Fruit fly (Drosophila melanogaster) Kc167 (cell line): Measurements from ENCODE around the gene siz.

Source experiments
- Myc ChIP-seq: fragments of >200 bp; optimal IDR thresholded peaks from 2 replicates; lab custom pipeline; 2017; ENCODE audit warnings: missing external identifiers
- Sin3A ChIP-seq: fragments of >200 bp; optimal IDR thresholded peaks from 2 replicates; lab custom pipeline; 2018; ENCODE audit warnings: missing external identifiers
- h ChIP-seq: fragments of >200 bp; optimal IDR thresholded peaks from 3 replicates; lab custom pipeline; 2018; ENCODE audit warnings: missing external identifiers
- insv ChIP-seq: fragments of >200 bp; optimal IDR thresholded peaks from 3 replicates; lab custom pipeline; 2018; ENCODE audit warnings: missing external identifiers
- psq ChIP-seq: fragments of >200 bp; optimal IDR thresholded peaks from 2 replicates; lab custom pipeline; 2017; ENCODE audit warnings: missing external identifiers
- ttk ChIP-seq: sonication (Bioruptor generic); optimal IDR thresholded peaks from 2 replicates; lab custom pipeline; 2017; ENCODE audit warnings: missing external identifiers

Gene siz

DNA sequence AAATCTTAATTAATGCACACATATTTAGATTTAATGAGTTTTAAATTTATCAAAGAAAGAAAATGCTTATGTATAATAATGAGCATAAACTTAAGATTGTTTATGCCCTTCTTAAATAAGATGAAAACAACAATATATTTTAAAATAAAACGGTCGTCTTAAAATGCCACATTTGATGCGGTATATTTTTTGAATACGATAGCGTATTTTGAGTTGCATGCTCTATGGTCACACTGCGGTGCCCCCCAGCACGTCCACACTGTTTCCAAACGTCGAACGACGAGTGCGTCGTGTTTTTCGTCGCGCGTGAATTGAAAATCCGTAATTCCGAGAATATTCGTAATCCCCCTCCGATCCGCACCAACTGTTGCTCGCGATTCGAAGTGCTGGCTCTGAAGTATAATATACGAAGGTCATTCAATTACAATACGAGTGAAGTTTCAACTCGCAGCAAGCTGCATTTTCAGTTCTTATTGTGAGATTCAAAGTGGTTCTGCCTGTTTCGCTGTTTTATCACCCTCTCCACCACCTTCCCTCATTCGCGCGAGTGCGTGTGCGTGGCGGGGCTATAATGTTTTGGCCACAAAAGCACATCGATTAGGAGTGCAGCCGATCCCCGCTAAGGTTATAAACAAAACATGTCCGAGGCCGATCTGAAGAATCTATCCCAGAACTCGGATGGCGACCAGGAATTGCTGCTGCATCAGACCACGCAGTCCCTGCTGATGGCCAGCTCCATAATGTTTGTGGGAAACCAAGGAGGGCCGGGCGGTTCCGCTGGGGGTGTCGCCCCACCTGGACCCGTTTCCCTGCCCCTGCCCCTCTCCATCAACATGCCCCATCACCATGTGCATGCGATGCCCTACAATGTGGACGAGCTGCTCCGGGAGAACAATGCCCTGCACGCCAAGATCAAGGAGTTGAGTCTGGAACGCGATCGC is at the start of gene siz:
siz (plus strand) TSS at position 255 of the 941 bp plus-strand sequence.
- no peak for TF ChIP-seq psq (lab: Kevin White, UChicago)
- TF ChIP-seq Sin3A (lab: Kevin White, UChicago): no peak
- no peak for TF ChIP-seq Myc
- TF ChIP-seq ttk: no peak
- no peak for TF ChIP-seq h (lab: Kevin White, UChicago)
- no peak for TF ChIP-seq insv (lab: Kevin White, UChicago)

DNA sequence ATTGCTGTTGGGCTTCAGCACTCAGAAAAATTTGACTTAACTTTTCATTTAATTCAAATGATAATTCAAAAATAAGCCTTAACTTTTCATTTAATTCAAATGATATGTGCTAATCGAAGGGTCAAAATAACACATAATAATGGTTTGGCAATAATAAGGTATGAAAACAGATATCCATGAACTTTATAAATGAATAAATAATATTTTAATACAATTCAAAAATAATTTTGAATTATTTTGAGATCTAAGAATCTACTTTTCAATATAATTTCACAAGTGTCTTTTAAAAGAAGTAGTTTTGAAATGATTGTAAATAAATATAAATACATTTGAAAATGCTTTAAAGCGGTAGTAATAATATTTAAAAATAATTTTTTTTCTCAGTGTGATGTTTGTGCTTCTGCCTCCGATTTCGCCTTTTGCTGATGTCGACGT is 47.4 kb upstream of the siz start:
- TF ChIP-seq Sin3A (lab: Kevin White, UChicago) (no peak), ttk (no peak), insv (lab: Kevin White, UChicago) (no peak), h (lab: Kevin White, UChicago) (no peak), Myc (no peak), psq (lab: Kevin White, UChicago) (no peak)

DNA sequence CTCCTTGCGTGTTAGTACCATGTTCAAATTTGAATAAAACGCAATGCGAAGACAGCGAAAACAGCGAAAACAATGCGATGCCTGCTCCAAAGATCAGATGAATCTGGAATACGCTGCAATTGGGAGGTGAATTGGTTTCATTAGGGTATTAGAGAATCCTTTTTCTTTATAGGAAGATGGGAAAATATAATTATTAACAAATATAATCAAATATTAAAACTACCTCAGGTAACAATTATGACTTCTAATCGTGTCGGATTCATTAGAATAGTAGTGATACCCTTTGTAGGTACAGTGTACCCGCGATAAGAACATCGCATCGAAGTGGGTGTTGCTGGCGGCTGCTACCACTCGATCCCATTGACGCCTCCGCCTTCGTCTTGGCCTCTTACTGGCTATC is 46.4 kb upstream of the siz start:
- TF ChIP-seq ttk (no peak), h (lab: Kevin White, UChicago) (no peak), insv (lab: Kevin White, UChicago) (no peak), Myc (no peak), psq (lab: Kevin White, UChicago) (no peak)

DNA sequence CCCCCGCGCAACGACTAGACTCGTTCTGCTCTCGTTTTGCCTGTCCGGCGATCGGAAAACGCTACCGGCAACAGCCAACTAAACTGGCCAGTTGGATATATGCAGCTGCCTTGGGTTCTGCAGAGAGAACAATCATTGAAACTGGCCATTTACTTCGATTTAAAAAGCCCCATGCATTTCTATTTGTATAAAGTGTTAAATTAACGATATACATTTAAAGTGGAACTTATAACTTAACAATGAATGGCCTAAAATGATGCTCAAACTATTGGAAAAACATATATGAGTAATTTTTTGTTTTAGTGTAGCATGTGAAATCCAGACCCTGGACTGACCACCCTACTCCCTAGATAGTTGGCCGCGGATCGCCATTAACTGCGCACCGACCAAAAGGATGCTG is 45.5 kb upstream of the siz start:
- TF ChIP-seq ttk (no peak), Sin3A (lab: Kevin White, UChicago) (no peak), psq (lab: Kevin White, UChicago) (no peak), insv (lab: Kevin White, UChicago) (no peak), h (lab: Kevin White, UChicago) (no peak), Myc (no peak)

DNA sequence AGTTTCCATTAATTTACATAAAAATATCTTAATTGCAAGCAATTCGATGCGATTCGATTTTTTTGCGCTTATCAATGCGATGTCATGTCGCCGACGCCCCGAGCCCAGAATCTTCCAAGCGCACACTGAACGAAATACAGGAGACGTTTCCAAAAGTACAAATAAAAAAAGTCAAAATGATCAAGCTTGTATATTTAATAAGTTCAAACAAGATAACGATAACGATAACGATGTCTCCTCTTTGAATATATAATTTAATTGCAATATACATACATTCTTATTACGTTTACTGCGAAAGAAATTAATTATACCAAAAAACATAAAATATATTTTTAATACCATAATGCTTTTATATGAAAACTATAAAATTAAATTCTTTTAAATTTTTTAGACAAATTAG is 44.1 kb upstream of the siz start:
- no peak for TF ChIP-seq h (lab: Kevin White, UChicago)

DNA sequence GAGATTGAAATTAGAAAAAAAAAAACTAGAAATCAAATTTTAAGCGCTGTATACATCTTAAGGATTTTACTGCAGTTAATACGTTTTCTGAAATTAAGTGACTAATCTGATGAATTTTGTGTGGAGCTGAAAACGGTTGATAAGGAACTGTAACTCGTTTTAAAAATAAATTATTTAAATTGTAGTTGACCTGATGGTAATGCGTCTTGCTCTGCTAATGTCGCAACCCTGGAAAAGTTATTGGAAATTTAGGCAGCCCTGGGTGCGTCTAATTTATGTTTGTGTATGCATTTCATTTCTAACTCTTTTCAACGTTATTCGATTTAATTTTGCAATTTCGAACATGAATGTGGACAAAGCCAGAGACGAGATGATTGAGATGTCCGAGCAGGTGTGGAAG is 43.0 kb upstream of the siz start, which contains the start of gene CG12984:
CG12984 (plus strand) TSS at position 301 of the 400 bp plus-strand sequence.
- TF ChIP-seq insv (lab: Kevin White, UChicago) (no peak), h (lab: Kevin White, UChicago) (no peak), psq (lab: Kevin White, UChicago) (no peak), Myc (no peak), Sin3A (lab: Kevin White, UChicago) (no peak), ttk (no peak)

DNA sequence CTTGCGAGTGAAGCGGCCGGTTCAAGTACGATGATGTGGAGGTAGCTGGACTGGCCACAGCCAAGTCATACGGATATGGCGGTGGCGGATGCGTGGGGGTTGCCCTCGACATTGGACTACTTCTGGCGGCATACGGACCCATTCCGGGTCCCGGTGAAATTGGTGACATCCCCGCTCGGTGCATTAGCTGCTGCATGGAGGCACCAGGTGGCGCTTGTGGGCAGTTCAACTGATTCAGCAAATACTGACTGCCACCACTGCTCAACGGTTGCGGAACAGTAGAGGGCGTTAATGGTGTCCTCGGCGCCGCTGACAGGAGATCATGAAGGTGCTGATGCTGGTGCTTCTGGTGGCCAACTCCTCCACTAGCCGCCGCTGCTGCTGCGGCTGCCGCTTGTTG is 34.7 kb upstream of the siz start:
- TF ChIP-seq psq (lab: Kevin White, UChicago): no peak
- no peak for TF ChIP-seq Myc
- TF ChIP-seq ttk: no peak
- no peak for TF ChIP-seq h (lab: Kevin White, UChicago)
- TF ChIP-seq Sin3A (lab: Kevin White, UChicago): no peak
- no peak for TF ChIP-seq insv (lab: Kevin White, UChicago)

DNA sequence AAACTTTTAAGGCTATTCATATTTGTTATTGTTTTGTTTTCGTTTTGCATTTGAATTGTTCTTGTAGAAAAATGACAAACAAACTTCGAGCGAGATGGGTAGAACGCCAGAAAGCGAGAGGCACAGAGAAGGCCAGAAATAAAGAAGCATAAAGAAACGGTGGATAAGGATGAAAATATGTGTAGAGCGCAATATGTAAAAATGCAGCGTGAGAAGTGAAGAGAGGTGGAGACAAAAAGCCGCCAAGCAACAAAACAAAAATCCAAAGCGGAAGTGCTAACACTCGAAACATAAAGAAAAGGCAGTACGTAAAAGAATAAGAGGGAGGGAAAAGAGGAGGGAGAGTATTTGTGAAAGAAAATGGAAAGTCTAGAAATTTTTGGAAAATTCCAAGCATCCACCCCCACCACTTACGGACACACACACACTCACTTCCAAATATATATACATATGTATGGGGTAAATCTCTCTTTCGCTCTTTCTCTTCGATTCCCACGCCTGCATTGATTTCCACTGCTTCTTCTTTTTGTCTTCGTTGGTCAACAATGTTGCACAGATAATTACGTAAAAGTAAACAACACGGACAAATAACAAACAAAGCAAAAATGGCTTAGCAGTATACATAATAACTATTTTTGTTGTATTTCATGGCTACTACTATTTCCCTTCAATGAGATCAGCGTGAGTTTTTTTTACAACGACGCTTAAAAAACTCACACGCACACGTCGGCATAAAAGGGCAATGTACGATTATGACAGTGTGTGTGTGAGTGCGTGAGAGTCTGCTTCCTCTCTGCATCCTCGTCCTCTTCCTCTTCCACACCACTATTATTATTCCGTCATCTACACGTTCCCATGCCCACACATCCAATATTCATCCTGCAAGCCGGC is 26.7 kb upstream of the siz start:
- TF ChIP-seq Myc (no peak), Sin3A (lab: Kevin White, UChicago) (no peak), psq (lab: Kevin White, UChicago) (no peak), insv (lab: Kevin White, UChicago) (no peak), ttk (no peak), h (lab: Kevin White, UChicago) (no peak)

DNA sequence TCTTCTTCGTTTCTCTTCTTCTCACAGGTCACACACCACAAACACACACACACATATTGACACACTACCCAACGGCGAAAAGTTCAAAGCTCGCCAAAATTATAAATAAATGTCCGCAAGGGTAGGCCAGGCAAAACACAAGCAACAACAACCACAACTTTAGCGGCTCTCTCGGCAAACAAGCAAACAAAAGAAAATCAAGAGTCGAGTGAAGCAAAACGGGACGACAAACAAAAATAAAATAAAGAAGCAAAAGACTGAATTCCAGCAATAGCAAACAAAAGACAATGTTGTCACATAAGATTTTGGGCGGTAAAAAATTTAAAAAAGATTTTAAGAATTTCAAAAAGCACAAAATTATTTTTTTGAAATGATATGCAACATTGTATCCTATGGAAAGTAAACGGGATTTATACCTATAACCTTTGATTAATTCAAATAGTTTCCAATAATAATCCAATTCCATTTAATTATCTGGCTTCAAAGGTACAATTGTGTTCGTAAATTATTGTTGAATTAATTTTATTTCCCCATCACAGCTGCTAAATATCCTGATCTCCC is 26.0 kb upstream of the siz start:
- no peak for TF ChIP-seq insv (lab: Kevin White, UChicago)
- TF ChIP-seq h (lab: Kevin White, UChicago): no peak
- TF ChIP-seq psq (lab: Kevin White, UChicago): no peak
- no peak for TF ChIP-seq Sin3A (lab: Kevin White, UChicago)
- no peak for TF ChIP-seq Myc
- TF ChIP-seq ttk: no peak

DNA sequence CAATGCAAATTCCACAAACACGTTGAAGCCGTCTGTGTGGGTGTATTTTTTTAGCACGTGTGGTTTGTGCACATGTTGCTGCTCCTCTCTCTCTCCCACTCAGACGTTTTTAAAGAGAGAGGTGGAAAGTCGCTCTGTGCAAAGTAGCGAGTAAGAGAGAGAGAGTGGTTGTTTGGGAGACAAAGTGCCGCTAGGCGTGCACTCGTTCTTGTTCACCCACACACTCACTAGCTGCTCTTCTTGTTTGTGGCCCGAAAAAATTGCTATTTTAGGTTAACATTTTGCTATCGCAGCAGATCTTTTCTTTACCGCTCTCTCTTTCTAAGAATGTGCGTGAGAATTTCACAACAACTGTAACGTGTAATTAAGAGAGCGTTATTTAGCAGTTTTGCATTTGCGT is 25.4 kb upstream of the siz start:
- TF ChIP-seq ttk (no peak), psq (lab: Kevin White, UChicago) (no peak), insv (lab: Kevin White, UChicago) (no peak), Sin3A (lab: Kevin White, UChicago) (no peak), h (lab: Kevin White, UChicago) (no peak), Myc (no peak)

DNA sequence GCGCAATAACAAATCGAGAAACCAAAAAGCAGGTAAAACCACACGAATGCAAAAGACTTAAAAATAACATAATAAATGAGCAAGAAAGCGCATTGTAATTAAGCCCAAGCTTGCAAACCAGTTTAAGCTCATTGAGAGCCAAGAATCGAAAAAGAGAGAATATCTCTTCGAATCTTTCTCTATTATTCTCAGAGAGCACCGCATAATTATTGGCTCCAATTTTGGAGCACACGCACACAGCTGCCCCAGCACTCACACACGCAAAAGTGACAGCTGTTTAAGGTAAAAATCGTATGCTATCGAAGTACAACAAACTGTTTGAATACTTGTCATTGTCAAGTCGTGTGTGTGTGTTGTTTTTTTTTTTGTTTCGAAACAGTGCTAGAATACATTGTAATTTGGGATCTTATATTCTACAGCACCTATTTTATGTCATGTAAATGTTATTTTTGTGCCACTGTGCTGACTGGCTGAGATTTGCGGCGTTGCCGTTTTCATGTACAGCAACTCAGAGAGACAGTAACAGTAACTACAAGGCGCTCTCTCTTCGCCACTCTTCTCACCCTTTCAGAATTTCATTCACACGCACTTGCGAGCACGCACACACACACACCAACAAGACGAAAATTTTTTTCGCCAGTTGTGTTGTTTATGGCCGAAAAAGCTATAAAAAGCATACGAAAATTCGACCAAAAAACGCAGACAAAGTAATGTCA is 24.8 kb upstream of the siz start:
- TF ChIP-seq insv (lab: Kevin White, UChicago): no peak
- no peak for TF ChIP-seq ttk
- TF ChIP-seq h (lab: Kevin White, UChicago): no peak
- no peak for TF ChIP-seq Sin3A (lab: Kevin White, UChicago)
- TF ChIP-seq Myc: no peak
- no peak for TF ChIP-seq psq (lab: Kevin White, UChicago)
